Fruit fly (Drosophila melanogaster): Measurements from ENCODE around the gene CG42816.

Gene CG42816

dm6 chr3L:17846169-17846981 is 49.0 kb upstream of the CG42816 start, which contains the start of the genes MED19 and CG7430 (continued):
- TF ChIP-seq CG10543 (GFP tag; optimal IDR thresholded peaks at IDR 0.05) (peak; percentile 30), CG4707 (GFP tag; optimal IDR thresholded peaks at IDR 0.05) (no peak), CG17568 (GFP tag; optimal IDR thresholded peaks at IDR 0.05) (no peak), CG15601 (tag; optimal IDR thresholded peaks at IDR 0.05) (no peak), CG7786 (GFP tag; optimal IDR thresholded peaks at IDR 0.05) (no peak), CG11560 (tag; IDR thresholded peaks at IDR 0.05) (peak; percentile 94), dati (GFP tag; IDR thresholded peaks at IDR 0.05) (no peak), Mrtf (GFP tag; IDR thresholded peaks at IDR 0.05) (no peak), CG1602 (GFP tag; optimal IDR thresholded peaks at IDR 0.05) (no peak), NC2β (GFP tag; optimal IDR thresholded peaks at IDR 0.05) (no peak), CG4820 (GFP tag; optimal IDR thresholded peaks at IDR 0.05) (no peak), CG7271 (tag; optimal IDR thresholded peaks at IDR 0.05) (peak; percentile 51), Hr51 (GFP tag; optimal IDR thresholded peaks at IDR 0.05) (no peak), ttk (GFP tag; IDR thresholded peaks at IDR 0.05) (no peak), dmrt11E (tag; optimal IDR thresholded peaks at IDR 0.05) (no peak), dmrt99B (tag; optimal IDR thresholded peaks at IDR 0.05) (no peak), CG1233 (GFP tag; optimal IDR thresholded peaks at IDR 0.05) (no peak), E2f2 (GFP tag; IDR thresholded peaks at IDR 0.05) (peak; percentile 32), fru (optimal IDR thresholded peaks at IDR 0.05) (no peak), gsb-n (tag; optimal IDR thresholded peaks at IDR 0.05) (no peak), Dll (GFP tag; IDR thresholded peaks at IDR 0.05; ENCODE audit: partially characterized antibody) (no peak; the same call in 1 of the 4 replicates), Nf-YB (GFP tag; optimal IDR thresholded peaks at IDR 0.05) (no peak), CG6254 (GFP tag; optimal IDR thresholded peaks at IDR 0.05) (no peak), CG1603 (tag; optimal IDR thresholded peaks at IDR 0.05) (peak; percentile 61), CG3726 (GFP tag; IDR thresholded peaks at IDR 0.05) (no peak), dan (GFP tag; IDR thresholded peaks at IDR 0.05) (no peak), CG2116 (GFP tag; optimal IDR thresholded peaks at IDR 0.05) (peak; percentile 99), CG11723 (GFP tag; optimal IDR thresholded peaks at IDR 0.05) (no peak), CG8765 (GFP tag; IDR thresholded peaks at IDR 0.05) (no peak), Hr78 (GFP tag; optimal IDR thresholded peaks at IDR 0.05) (no peak), Sin3A (optimal IDR thresholded peaks at IDR 0.05) (peak; percentile 12), slp2 (GFP tag; optimal IDR thresholded peaks at IDR 0.05) (no peak), CG4404 (GFP tag; IDR thresholded peaks at IDR 0.05) (no peak), CG7745 (tag; optimal IDR thresholded peaks at IDR 0.05) (peak; percentile 1), scrt (GFP tag; optimal IDR thresholded peaks at IDR 0.05) (no peak), CG18476 (GFP tag; optimal IDR thresholded peaks at IDR 0.05) (no peak), CG10979 (tag; optimal IDR thresholded peaks at IDR 0.05) (peak; percentile 27), CG17361 (GFP tag; IDR thresholded peaks at IDR 0.05) (peak; percentile 54; the same call in 2 of the 3 replicates), Antp (GFP tag; optimal IDR thresholded peaks at IDR 0.05) (no peak), CG8478 (optimal IDR thresholded peaks at IDR 0.05) (peak; percentile 63), yki (optimal IDR thresholded peaks at IDR 0.05) (no peak), CG4328 (GFP tag; optimal IDR thresholded peaks at IDR 0.05) (no peak), CG5953 (GFP tag; IDR thresholded peaks at IDR 0.05) (no peak), CG2202 (tag; optimal IDR thresholded peaks at IDR 0.05) (no peak), otp (GFP tag; IDR thresholded peaks at IDR 0.05) (no peak), Doc2 (GFP tag; IDR thresholded peaks at IDR 0.05) (no peak), TFAM (GFP tag; optimal IDR thresholded peaks at IDR 0.05) (no peak), eve (GFP tag; optimal IDR thresholded peaks at IDR 0.05) (no peak), YL-1 (GFP tag; optimal IDR thresholded peaks at IDR 0.05) (peak; percentile 90), CG8944 (GFP tag; optimal IDR thresholded peaks at IDR 0.05) (no peak), CG17328 (GFP tag; IDR thresholded peaks at IDR 0.05) (0 out of 2 replicates have a peak, but pooled peaks have one; percentile 7)

Data from whole organism, embryonic.